Worm (Caenorhabditis elegans): ENCODE measurements around the gene sri-65.

Gene sri-65

ce11 chrV:16388268-16388667 is at the start of gene sri-65:
Gene sri-65 (minus strand): TSS chrV:16388368.
- no peak for TF ChIP-seq unc-62 (GFP tag; optimal IDR thresholded peaks at IDR 0.05)
- no peak for TF ChIP-seq snpc-4 (tag; optimal IDR thresholded peaks at IDR 0.05)
- TF ChIP-seq ceh-28 (tag; optimal IDR thresholded peaks at IDR 0.05), result no peak
- TF ChIP-seq nhr-43 (tag; optimal IDR thresholded peaks at IDR 0.05; ENCODE audit: poor library complexity, severe bottlenecking), result no peak
- no peak for TF ChIP-seq aly-2 (tag; optimal IDR thresholded peaks at IDR 0.05)
- no peak for TF ChIP-seq skn-1 (tag; optimal IDR thresholded peaks at IDR 0.05)
- TF ChIP-seq fkh-2 (tag; optimal IDR thresholded peaks at IDR 0.05), result no peak
- TF ChIP-seq mdl-1 (tag; optimal IDR thresholded peaks at IDR 0.05), result no peak
- TF ChIP-seq hmg-11 (tag; optimal IDR thresholded peaks at IDR 0.05), result no peak
- no peak for TF ChIP-seq ceh-16 (tag; optimal IDR thresholded peaks at IDR 0.05)
- no peak for TF ChIP-seq ama-1 (optimal IDR thresholded peaks at IDR 0.05)
- no peak for TF ChIP-seq elt-3 (tag; optimal IDR thresholded peaks at IDR 0.05)
- no peak for TF ChIP-seq unc-39 (tag; optimal IDR thresholded peaks at IDR 0.05)
- no peak for TF ChIP-seq R02D3.7 (tag; optimal IDR thresholded peaks at IDR 0.05)
- TF ChIP-seq ceh-82 (tag; optimal IDR thresholded peaks at IDR 0.05), result no peak
- no peak for TF ChIP-seq jun-1 (tag; optimal IDR thresholded peaks at IDR 0.05)
- TF ChIP-seq daf-12 (tag; optimal IDR thresholded peaks at IDR 0.05), result no peak
- TF ChIP-seq lin-39 (tag; optimal IDR thresholded peaks at IDR 0.05), result no peak
- TF ChIP-seq eor-1 (tag; optimal IDR thresholded peaks at IDR 0.05), result no peak

ce11 chrV:16437546-16437945 is 49.4 kb upstream of the sri-65 start, which contains the start of gene F26D2.15:
Gene F26D2.15 (plus strand): TSS chrV:16437846.
- TF ChIP-seq fkh-2 (tag; optimal IDR thresholded peaks at IDR 0.05) (no peak), skn-1 (tag; optimal IDR thresholded peaks at IDR 0.05) (no peak), jun-1 (tag; optimal IDR thresholded peaks at IDR 0.05) (no peak), lin-15B (tag; optimal IDR thresholded peaks at IDR 0.05) (no peak), elt-1 (tag; optimal IDR thresholded peaks at IDR 0.05) (no peak), nhr-77 (tag; optimal IDR thresholded peaks at IDR 0.05) (no peak), nhr-28 (tag; optimal IDR thresholded peaks at IDR 0.05) (no peak), fos-1 (tag; optimal IDR thresholded peaks at IDR 0.05) (no peak)

DNA sequence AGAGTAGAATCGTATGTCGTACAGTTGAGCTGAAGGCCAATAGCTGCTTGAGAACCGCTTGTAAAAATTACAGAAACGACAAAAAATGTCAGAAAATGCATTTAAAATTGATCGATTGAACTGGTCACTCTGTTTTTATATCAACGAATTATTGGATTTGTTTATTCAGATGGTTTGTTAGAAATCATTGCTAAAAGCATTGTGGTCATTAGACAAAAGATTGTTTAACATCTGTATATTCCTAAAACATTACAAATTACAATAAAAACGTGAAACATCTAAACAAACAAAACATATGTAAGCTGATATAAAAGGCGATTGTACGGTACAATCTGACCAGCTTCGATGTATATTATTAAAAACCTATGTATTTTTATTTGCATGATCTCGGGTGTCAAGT is 47.3 kb upstream of the sri-65 start, which contains the start of the genes F26D2.13 and F26D2.14:
TSS of gene F26D2.13 (minus strand) at position 101 of the 400 bp plus-strand sequence.
TSS of gene F26D2.14 (plus strand) at position 346 of the 400 bp plus-strand sequence.
- TF ChIP-seq eor-1 (tag; optimal IDR thresholded peaks at IDR 0.05) (no peak), elt-2 (tag; optimal IDR thresholded peaks at IDR 0.05) (no peak)

DNA sequence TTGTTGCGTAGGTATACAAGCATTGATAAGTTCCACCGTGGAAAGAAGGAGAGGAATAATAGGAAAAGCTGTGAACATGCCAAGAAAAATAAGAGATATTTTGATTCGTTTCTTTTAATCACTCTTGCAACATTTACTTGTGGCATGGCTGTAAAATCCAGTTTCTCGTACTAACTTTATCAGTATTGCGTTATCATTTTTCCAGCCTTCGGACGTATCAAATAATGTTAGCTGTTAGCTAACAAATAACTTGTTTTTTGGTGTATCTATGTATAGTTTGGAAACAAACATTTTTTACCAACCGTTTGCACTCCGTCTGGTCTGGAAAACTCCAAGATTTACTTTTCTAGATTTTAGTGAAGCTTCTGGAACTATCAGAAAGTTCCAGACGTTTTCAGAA is 45.3 kb upstream of the sri-65 start, which contains the start of gene clec-234:
TSS of gene clec-234 (minus strand) at position 101 of the 400 bp plus-strand sequence.
- TF ChIP-seq aly-2 (tag; optimal IDR thresholded peaks at IDR 0.05) (no peak), R02D3.7 (tag; optimal IDR thresholded peaks at IDR 0.05) (no peak), daf-12 (tag; optimal IDR thresholded peaks at IDR 0.05) (no peak), nhr-237 (tag; optimal IDR thresholded peaks at IDR 0.05) (no peak), ama-1 (optimal IDR thresholded peaks at IDR 0.05) (no peak), tbx-2 (tag; optimal IDR thresholded peaks at IDR 0.05) (no peak), ceh-16 (tag; optimal IDR thresholded peaks at IDR 0.05) (no peak), zag-1 (tag; optimal IDR thresholded peaks at IDR 0.05) (no peak), eor-1 (tag; optimal IDR thresholded peaks at IDR 0.05) (no peak), hmg-11 (tag; optimal IDR thresholded peaks at IDR 0.05) (no peak), mml-1 (tag; optimal IDR thresholded peaks at IDR 0.05) (no peak)

DNA sequence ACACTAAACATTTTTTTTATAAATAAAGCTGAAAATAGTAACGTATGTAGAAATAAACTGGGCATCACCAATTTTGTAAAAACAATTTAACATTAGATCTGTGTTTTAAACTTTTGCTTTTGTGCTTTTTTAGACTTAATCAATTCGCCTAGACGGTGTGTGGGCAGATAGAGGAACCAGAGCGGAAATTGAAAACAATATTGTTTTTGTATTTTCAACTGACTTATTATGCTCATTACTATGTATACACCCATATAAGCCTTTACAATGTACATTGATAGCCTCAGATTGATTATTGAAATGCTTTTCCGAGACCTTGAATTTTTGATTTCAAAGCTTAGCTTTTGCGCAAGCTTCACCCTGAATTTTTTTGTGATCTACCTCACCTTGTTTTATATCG is 41.8 kb upstream of the sri-65 start, which contains the start of gene str-73:
TSS of gene str-73 (plus strand) at position 301 of the 400 bp plus-strand sequence.
- TF ChIP-seq nhr-237 (tag; optimal IDR thresholded peaks at IDR 0.05), result no peak
- TF ChIP-seq egl-27 (tag; optimal IDR thresholded peaks at IDR 0.05), result no peak
- TF ChIP-seq unc-39 (tag; optimal IDR thresholded peaks at IDR 0.05), result no peak

- TF ChIP-seq unc-39 (tag; optimal IDR thresholded peaks at IDR 0.05) (no peak), lin-15B (tag; optimal IDR thresholded peaks at IDR 0.05) (no peak), ztf-11 (tag; optimal IDR thresholded peaks at IDR 0.05) (no peak), nfya-1 (tag; optimal IDR thresholded peaks at IDR 0.05; ENCODE audit: insufficient read depth) (no peak), fkh-10 (GFP tag; optimal IDR thresholded peaks at IDR 0.05) (no peak), nhr-12 (tag; optimal IDR thresholded peaks at IDR 0.05) (no peak), fos-1 (tag; optimal IDR thresholded peaks at IDR 0.05) (no peak), ztf-4 (tag; optimal IDR thresholded peaks at IDR 0.05) (no peak), elt-3 (tag; optimal IDR thresholded peaks at IDR 0.05) (no peak), hmg-11 (tag; optimal IDR thresholded peaks at IDR 0.05) (no peak), nhr-11 (tag; optimal IDR thresholded peaks at IDR 0.05) (no peak), fkh-2 (tag; optimal IDR thresholded peaks at IDR 0.05) (no peak)
Observed at ce11 chrV:16429503-16429902, 41.3 kb upstream of the sri-65 start, which contains the start of gene F26D2.10. Gene F26D2.10 (minus strand): TSS chrV:16429603.

All from whole organism, L3 larva.